Worm (Caenorhabditis elegans): ENCODE results near the gene F58B4.2.

F58B4.2 gene

ce11 chrV:10936681-10937080 is 18.4 kb upstream of the F58B4.2 start, which contains the start of gene F17C11.12:
TSS of gene F17C11.12 (minus strand) at chrV:10936920.
- peak; percentile 66 for TF ChIP-seq nhr-80 (tag; optimal IDR thresholded peaks at IDR 0.05)
- TF ChIP-seq F37B4.10 (GFP tag; IDR thresholded peaks at IDR 0.05): no peak

ce11 chrV:10932411-10932810 is 14.1 kb upstream of the F58B4.2 start, which contains the start of gene F58B4.5:
TSS of gene F58B4.5 (plus strand) at chrV:10932693.
- TF ChIP-seq nhr-80 (tag; optimal IDR thresholded peaks at IDR 0.05): peak; percentile 92
- TF ChIP-seq ztf-28 (GFP tag; IDR thresholded peaks at IDR 0.05): no peak

- no peak for TF ChIP-seq egl-44 (GFP tag; IDR thresholded peaks at IDR 0.05)
- no peak for TF ChIP-seq F39B2.1 (GFP tag; IDR thresholded peaks at IDR 0.05)
- TF ChIP-seq pha-4 (tag; optimal IDR thresholded peaks at IDR 0.05): no peak
- no peak for TF ChIP-seq attf-6 (GFP tag; IDR thresholded peaks at IDR 0.05)
- no peak for TF ChIP-seq egrh-3 (GFP tag; IDR thresholded peaks at IDR 0.05)
- TF ChIP-seq nhr-120 (GFP tag; IDR thresholded peaks at IDR 0.05): no peak
- no peak for TF ChIP-seq nfya-1 (tag; optimal IDR thresholded peaks at IDR 0.05; ENCODE audit: borderline replicate concordance, insufficient read depth)
- TF ChIP-seq B0336.3 (GFP tag; IDR thresholded peaks at IDR 0.05): no peak
- no peak for TF ChIP-seq ceh-40 (GFP tag; IDR thresholded peaks at IDR 0.05)
- no peak for TF ChIP-seq ama-1 (optimal IDR thresholded peaks at IDR 0.05)
- no peak for TF ChIP-seq ama-1 (GFP tag; optimal IDR thresholded peaks at IDR 0.05)
- TF ChIP-seq bed-2 (GFP tag; IDR thresholded peaks at IDR 0.05): no peak
- TF ChIP-seq sea-2 (GFP tag; IDR thresholded peaks at IDR 0.05): no peak
- no peak for TF ChIP-seq rpc-1 (optimal IDR thresholded peaks at IDR 0.05)
- no peak for TF ChIP-seq rpc-1 (tag; optimal IDR thresholded peaks at IDR 0.05)
- no peak for TF ChIP-seq ztf-18 (tag; optimal IDR thresholded peaks at IDR 0.05)
- no peak for TF ChIP-seq F49E8.2 (tag; optimal IDR thresholded peaks at IDR 0.05; ENCODE audit: insufficient read depth)
- TF ChIP-seq unc-62 (GFP tag; optimal IDR thresholded peaks at IDR 0.05): no peak
Observed at ce11 chrV:10931189-10931588, 12.9 kb upstream of the F58B4.2 start, which contains the start of gene scvp-1. TSS of gene scvp-1 (minus strand) at chrV:10931289.

DNA sequence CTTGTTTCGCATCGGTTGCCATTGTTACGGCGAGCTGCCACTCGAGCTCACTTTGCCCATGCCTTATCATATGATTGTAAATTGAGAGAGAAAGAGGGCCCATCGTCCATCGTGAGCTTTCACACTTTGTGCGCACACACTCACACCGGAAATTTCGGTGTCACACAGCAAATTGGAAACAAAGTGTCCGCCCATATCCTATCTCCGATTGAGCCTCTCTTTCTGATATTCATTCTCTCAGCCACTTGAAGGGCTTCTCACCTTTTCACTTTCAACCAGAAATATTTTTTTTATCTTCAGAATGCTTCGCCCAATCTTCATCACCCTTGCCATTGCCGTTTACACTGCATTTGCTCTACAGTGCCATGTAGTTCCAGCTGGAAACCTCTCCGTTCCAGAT is 11.2 kb upstream of the F58B4.2 start, which contains the start of gene F58B4.3:
Gene F58B4.3 (plus strand): TSS at position 301 of the 400 bp plus-strand sequence.
- TF ChIP-seq ceh-79 (tag; optimal IDR thresholded peaks at IDR 0.05) (no peak), hlh-12 (tag; optimal IDR thresholded peaks at IDR 0.05) (no peak)

- no peak for TF ChIP-seq snpc-3.4 (tag; optimal IDR thresholded peaks at IDR 0.05)
- TF ChIP-seq nhr-80 (tag; optimal IDR thresholded peaks at IDR 0.05): no peak
- TF ChIP-seq F37B4.10 (GFP tag; IDR thresholded peaks at IDR 0.05): no peak
- no peak for TF ChIP-seq T26A5.8 (tag; optimal IDR thresholded peaks at IDR 0.05)
- TF ChIP-seq ztf-6 (GFP tag; IDR thresholded peaks at IDR 0.05): no peak
- no peak for TF ChIP-seq C17E4.6 (GFP tag; IDR thresholded peaks at IDR 0.05)
- TF ChIP-seq B0035.1 (tag; optimal IDR thresholded peaks at IDR 0.05): no peak
- no peak for TF ChIP-seq lin-40 (tag; optimal IDR thresholded peaks at IDR 0.05)
- TF ChIP-seq efl-1 (GFP tag; optimal IDR thresholded peaks at IDR 0.05): no peak
- no peak for TF ChIP-seq zfh-2 (GFP tag; conservative IDR thresholded peaks at IDR 0.05)
Observed at ce11 chrV:10925658-10926057, 7.4 kb upstream of the F58B4.2 start.

ce11 chrV:10924731-10925130 is 6.5 kb upstream of the F58B4.2 start, which contains the start of gene F58B4.6:
TSS of gene F58B4.6 (plus strand) at chrV:10925031.
- no peak for TF ChIP-seq nfya-2 (GFP tag; IDR thresholded peaks at IDR 0.05)
- no peak for TF ChIP-seq B0261.1 (tag; optimal IDR thresholded peaks at IDR 0.05)
- no peak for TF ChIP-seq rcor-1 (GFP tag; IDR thresholded peaks at IDR 0.05)
- no peak for TF ChIP-seq fkh-3 (tag; optimal IDR thresholded peaks at IDR 0.05)
- TF ChIP-seq ztf-6 (GFP tag; IDR thresholded peaks at IDR 0.05): no peak
- no peak for TF ChIP-seq ccch-3 (GFP tag; optimal IDR thresholded peaks at IDR 0.05)
- no peak for TF ChIP-seq F39B2.1 (GFP tag; IDR thresholded peaks at IDR 0.05)
- no peak for TF ChIP-seq lin-40 (tag; optimal IDR thresholded peaks at IDR 0.05)
